Fruit fly (Drosophila melanogaster) Kc167 (cell line): ENCODE data around the gene Mics1.

Source experiments
- Myc ChIP-seq: fragments of >200 bp; optimal IDR thresholded peaks from 2 replicates; lab custom pipeline; 2017; ENCODE audit warnings: missing external identifiers
- Sin3A ChIP-seq: fragments of >200 bp; optimal IDR thresholded peaks from 2 replicates; lab custom pipeline; 2018; ENCODE audit warnings: missing external identifiers
- h ChIP-seq: fragments of >200 bp; optimal IDR thresholded peaks from 3 replicates; lab custom pipeline; 2018; ENCODE audit warnings: missing external identifiers
- insv ChIP-seq: fragments of >200 bp; optimal IDR thresholded peaks from 3 replicates; lab custom pipeline; 2018; ENCODE audit warnings: missing external identifiers
- psq ChIP-seq: fragments of >200 bp; optimal IDR thresholded peaks from 2 replicates; lab custom pipeline; 2017; ENCODE audit warnings: missing external identifiers
- ttk ChIP-seq: sonication (Bioruptor generic); optimal IDR thresholded peaks from 2 replicates; lab custom pipeline; 2017; ENCODE audit warnings: missing external identifiers

Gene Mics1

dm6 chr3R:7522266-7522955 is 20.2 kb upstream of the Mics1 start:
- no peak for TF ChIP-seq Sin3A (lab: Kevin White, UChicago)
- no peak for TF ChIP-seq insv
- no peak for TF ChIP-seq Myc (lab: Kevin White, UChicago)
- TF ChIP-seq h, result no peak
- TF ChIP-seq ttk, result no peak
- TF ChIP-seq psq, result no peak

dm6 chr3R:7519356-7519755 is 17.2 kb upstream of the Mics1 start, which contains the start of gene Ubc84D:
Gene Ubc84D, minus strand, starts transcription at chr3R:7519456.
- no peak for TF ChIP-seq Sin3A (lab: Kevin White, UChicago)
- TF ChIP-seq ttk, result no peak
- no peak for TF ChIP-seq insv
- no peak for TF ChIP-seq psq
- no peak for TF ChIP-seq h
- TF ChIP-seq Myc (lab: Kevin White, UChicago), result no peak

dm6 chr3R:7515599-7516069 is 13.5 kb upstream of the Mics1 start, which contains the start of gene alpha-Est8:
Gene alpha-Est8, minus strand, starts transcription at chr3R:7515670.
- TF ChIP-seq Sin3A (lab: Kevin White, UChicago), result no peak

- TF ChIP-seq h (no peak), insv (no peak), ttk (no peak), Myc (lab: Kevin White, UChicago) (no peak), Sin3A (lab: Kevin White, UChicago) (no peak), psq (no peak)
Observed at dm6 chr3R:7514232-7514863, 12.2 kb upstream of the Mics1 start.

- TF ChIP-seq psq, result no peak
- TF ChIP-seq Myc (lab: Kevin White, UChicago), result no peak
- no peak for TF ChIP-seq ttk
- no peak for TF ChIP-seq insv
- TF ChIP-seq Sin3A (lab: Kevin White, UChicago), result no peak
- no peak for TF ChIP-seq h
Observed at dm6 chr3R:7508198-7508837, 6.1 kb upstream of the Mics1 start.

dm6 chr3R:7506314-7506988 is 4.3 kb upstream of the Mics1 start:
- TF ChIP-seq h (no peak), ttk (no peak), insv (no peak)

- TF ChIP-seq insv (no peak), h (no peak), Myc (lab: Kevin White, UChicago) (no peak), Sin3A (lab: Kevin White, UChicago) (no peak)
Observed at dm6 chr3R:7504989-7505761, 3.0 kb upstream of the Mics1 start, which contains the start of gene alpha-Est9. Gene alpha-Est9, minus strand, starts transcription at chr3R:7505098.

dm6 chr3R:7503216-7503615 is 1.0 kb upstream of the Mics1 start:
- no peak for TF ChIP-seq h
- TF ChIP-seq Sin3A (lab: Kevin White, UChicago), result no peak
- TF ChIP-seq ttk, result no peak
- TF ChIP-seq Myc (lab: Kevin White, UChicago), result no peak
- TF ChIP-seq psq, result no peak
- no peak for TF ChIP-seq insv

- no peak for TF ChIP-seq ttk
- TF ChIP-seq psq, result no peak
- TF ChIP-seq insv, result no peak
- no peak for TF ChIP-seq Sin3A (lab: Kevin White, UChicago)
- no peak for TF ChIP-seq Myc (lab: Kevin White, UChicago)
- TF ChIP-seq h, result no peak
Observed at dm6 chr3R:7500513-7500912, 1.7 kb downstream of the Mics1 start.

dm6 chr3R:7499488-7499887 is 2.7 kb downstream of the Mics1 start:
- no peak for TF ChIP-seq psq
- TF ChIP-seq h, result no peak
- TF ChIP-seq Sin3A (lab: Kevin White, UChicago), result no peak
- no peak for TF ChIP-seq ttk
- TF ChIP-seq insv, result no peak
- TF ChIP-seq Myc (lab: Kevin White, UChicago), result no peak

- TF ChIP-seq ttk (no peak), h (no peak), psq (no peak), insv (no peak), Myc (lab: Kevin White, UChicago) (no peak), Sin3A (lab: Kevin White, UChicago) (no peak)
Observed at dm6 chr3R:7497488-7497887, 4.7 kb downstream of the Mics1 start.

dm6 chr3R:7493745-7494144 is 8.4 kb downstream of the Mics1 start, which contains the start of gene alpha-Est10:
Gene alpha-Est10, minus strand, starts transcription at chr3R:7493845.
- no peak for TF ChIP-seq psq
- no peak for TF ChIP-seq Myc (lab: Kevin White, UChicago)
